Fruit fly (Drosophila melanogaster) whole organism, pupa: ENCODE data around the gene Osi1.

Experiments used
- CG10348 ChIP-seq: fragments of 200-800 bp; sonication (Bioruptor generic); IDR thresholded peaks from 2 replicates; pipeline ENCODE4 v1.3.6; 2022; ENCODE audit warnings: missing biosample characterization, missing genetic modification characterization
- CG12605 ChIP-seq: fragments of 200-800 bp; sonication (Bioruptor generic); IDR thresholded peaks from 2 replicates; pipeline ENCODE4 v1.3.6; 2022; ENCODE audit warnings: missing biosample characterization, missing genetic modification characterization
- CG13204 ChIP-seq: fragments of 200-800 bp; sonication (Bioruptor generic); optimal IDR thresholded peaks from 2 replicates; lab custom pipeline; 2018; ENCODE audit warnings: missing biosample characterization, mild to moderate bottlenecking, missing genetic modification characterization, moderate library complexity
- CG14655 ChIP-seq: fragments of 200-800 bp; sonication (Bioruptor generic); optimal IDR thresholded peaks from 3 replicates; lab custom pipeline; 2017; ENCODE audit warnings: mild to moderate bottlenecking, missing biosample characterization, missing genetic modification reagents, missing genetic modification characterization
- CG15710 ChIP-seq: fragments of 200-800 bp; sonication (Bioruptor generic); optimal IDR thresholded peaks from 2 replicates; lab custom pipeline; 2018; ENCODE audit warnings: missing biosample characterization, mild to moderate bottlenecking, missing genetic modification characterization, moderate library complexity
- CG17806 ChIP-seq: fragments of 200-800 bp; sonication (Bioruptor generic); optimal IDR thresholded peaks from 2 replicates; lab custom pipeline; 2018; ENCODE audit warnings: missing biosample characterization, mild to moderate bottlenecking, missing genetic modification characterization, moderate library complexity
- CG32121 ChIP-seq: fragments of 200-800 bp; sonication (Bioruptor generic); IDR thresholded peaks from 2 replicates; pipeline ENCODE4 v1.3.6; 2022; ENCODE audit warnings: missing biosample characterization, missing genetic modification characterization
- CG34367 ChIP-seq: fragments of 200-800 bp; sonication (Bioruptor generic); optimal IDR thresholded peaks from 2 replicates; lab custom pipeline; 2018; ENCODE audit warnings: missing biosample characterization, mild to moderate bottlenecking, missing genetic modification characterization
- CG4496 ChIP-seq: fragments of 200-800 bp; sonication (Bioruptor generic); IDR thresholded peaks from 3 replicates; pipeline ENCODE4 v1.3.6; 2022; ENCODE audit warnings: missing biosample characterization, missing genetic modification characterization
- CG8159 ChIP-seq: fragments of 200-800 bp; sonication (Bioruptor generic); optimal IDR thresholded peaks from 3 replicates; lab custom pipeline; 2018; ENCODE audit warnings: missing biosample characterization, mild to moderate bottlenecking, missing genetic modification characterization, moderate library complexity
- CG8301 ChIP-seq: fragments of 200-800 bp; sonication (Bioruptor generic); optimal IDR thresholded peaks from 2 replicates; lab custom pipeline; 2018; ENCODE audit warnings: missing biosample characterization, mild to moderate bottlenecking, missing genetic modification characterization
- CG9948 ChIP-seq: fragments of 200-800 bp; sonication (Bioruptor generic); optimal IDR thresholded peaks from 2 replicates; lab custom pipeline; 2018; ENCODE audit warnings: missing biosample characterization, mild to moderate bottlenecking, missing genetic modification characterization, moderate library complexity
- D1 ChIP-seq: fragments of 200-800 bp; sonication (Bioruptor generic); optimal IDR thresholded peaks from 2 replicates; lab custom pipeline; 2018; ENCODE audit warnings: missing biosample characterization, mild to moderate bottlenecking, missing genetic modification characterization, moderate library complexity
- EcR ChIP-seq: fragments of 200-800 bp; sonication (Bioruptor generic); optimal IDR thresholded peaks from 3 replicates; lab custom pipeline; 2019; ENCODE audit warnings: missing biosample characterization, missing genetic modification characterization, mild to moderate bottlenecking, moderate library complexity, missing genetic modification reagents
- Ets98B ChIP-seq: fragments of 200-800 bp; sonication (Bioruptor generic); IDR thresholded peaks from 2 replicates; pipeline ENCODE4 v1.3.6; 2022; ENCODE audit warnings: missing biosample characterization, missing genetic modification characterization
- Pif1A ChIP-seq: fragments of 200-800 bp; sonication (Bioruptor generic); optimal IDR thresholded peaks from 3 replicates; lab custom pipeline; 2016; ENCODE audit warnings: missing biosample characterization, missing genetic modification characterization
- Pif1B ChIP-seq: fragments of 200-800 bp; sonication (Bioruptor generic); optimal IDR thresholded peaks from 3 replicates; lab custom pipeline; 2016; ENCODE audit warnings: missing biosample characterization, missing genetic modification characterization
- Snoo ChIP-seq: fragments of 200-800 bp; sonication (Bioruptor generic); optimal IDR thresholded peaks from 3 replicates; lab custom pipeline; 2017; ENCODE audit warnings: missing biosample characterization, mild to moderate bottlenecking, missing genetic modification characterization, inconsistent platforms
- fd96Ca ChIP-seq: fragments of 200-800 bp; sonication (Bioruptor generic); IDR thresholded peaks from 3 replicates; pipeline ENCODE4 v1.3.6; 2022; ENCODE audit warnings: missing biosample characterization, missing genetic modification characterization
- gl ChIP-seq: fragments of 200-800 bp; sonication (Bioruptor generic); optimal IDR thresholded peaks from 2 replicates; lab custom pipeline; 2018; ENCODE audit warnings: missing biosample characterization, mild to moderate bottlenecking, missing genetic modification characterization
- rn ChIP-seq: fragments of 200-800 bp; sonication (Bioruptor generic); IDR thresholded peaks from 2 replicates; pipeline ENCODE4 v1.3.6; 2022; ENCODE audit warnings: missing biosample characterization, missing genetic modification characterization

Gene Osi1

dm6 chr3R:6173249-6173648 is at the start of gene Osi1:
Gene Osi1, plus strand, starts transcription at chr3R:6173549.
- TF ChIP-seq rn (GFP tag; lab: Robert Waterston, UW) (no peak), Snoo (no peak), CG9948 (no peak), EcR (no peak), CG12605 (GFP tag; lab: Robert Waterston, UW) (no peak), CG4496 (GFP tag; lab: Robert Waterston, UW) (no peak)

- TF ChIP-seq Ets98B (GFP tag; lab: Robert Waterston, UW): no peak
- TF ChIP-seq Pif1A (GFP tag; lab: Kevin White, UChicago): no peak
- no peak for TF ChIP-seq CG14655 (GFP tag; lab: Kevin White, UChicago)
- no peak for TF ChIP-seq CG8301 (tag; lab: Kevin White, UChicago)
- peak; percentile 62 for TF ChIP-seq CG13204
- TF ChIP-seq gl: no peak
- no peak for TF ChIP-seq CG17806 (tag; lab: Kevin White, UChicago)
- peak; percentile 25; the same call in 1 of the 3 replicates for TF ChIP-seq CG4496 (GFP tag; lab: Robert Waterston, UW)
- TF ChIP-seq Pif1B (GFP tag; lab: Kevin White, UChicago): no peak
These were observed 31.6 kb upstream of the Osi1 start for dm6 chr3R:6141768-6142167.

- TF ChIP-seq CG8159 (tag; lab: Kevin White, UChicago) (peak; percentile 7), Snoo (no peak), Pif1A (GFP tag; lab: Kevin White, UChicago) (no peak), CG9948 (peak; percentile 9), CG10348 (GFP tag; lab: Robert Waterston, UW) (no peak), CG8301 (tag; lab: Kevin White, UChicago) (peak; percentile 12), CG14655 (GFP tag; lab: Kevin White, UChicago) (peak; percentile 64), CG4496 (GFP tag; lab: Robert Waterston, UW) (no peak)
These were observed 24.2 kb upstream of the Osi1 start for dm6 chr3R:6149130-6149529.

dm6 chr3R:6149593-6149992 is 23.8 kb upstream of the Osi1 start:
- TF ChIP-seq CG10348 (GFP tag; lab: Robert Waterston, UW): no peak
- TF ChIP-seq CG8159 (tag; lab: Kevin White, UChicago): no peak
- TF ChIP-seq Pif1B (GFP tag; lab: Kevin White, UChicago): no peak
- TF ChIP-seq CG15710: no peak
- no peak for TF ChIP-seq Pif1A (GFP tag; lab: Kevin White, UChicago)
- no peak for TF ChIP-seq CG34367 (tag; lab: Kevin White, UChicago)
- TF ChIP-seq rn (GFP tag; lab: Robert Waterston, UW): no peak
- no peak for TF ChIP-seq CG32121
- no peak for TF ChIP-seq CG12605 (GFP tag; lab: Robert Waterston, UW)
- TF ChIP-seq CG9948: no peak
- no peak for TF ChIP-seq CG13204
- TF ChIP-seq Ets98B (GFP tag; lab: Robert Waterston, UW): no peak
- TF ChIP-seq CG4496 (GFP tag; lab: Robert Waterston, UW): no peak
- TF ChIP-seq D1 (tag; lab: Kevin White, UChicago): no peak
- no peak for TF ChIP-seq gl
- no peak for TF ChIP-seq CG8301 (tag; lab: Kevin White, UChicago)
- TF ChIP-seq, all 21 proteins: peak for 0

- TF ChIP-seq CG8159 (tag; lab: Kevin White, UChicago) (no peak), EcR (no peak), CG4496 (GFP tag; lab: Robert Waterston, UW) (no peak), CG32121 (no peak), Ets98B (GFP tag; lab: Robert Waterston, UW) (no peak), CG9948 (no peak), Pif1B (GFP tag; lab: Kevin White, UChicago) (no peak), gl (no peak)
- TF ChIP-seq, all 21 proteins: peak for 0
These were observed 19.8 kb upstream of the Osi1 start for dm6 chr3R:6153574-6153973.

dm6 chr3R:6154773-6155295 is 18.5 kb upstream of the Osi1 start:
- TF ChIP-seq CG4496 (GFP tag; lab: Robert Waterston, UW): no peak
- TF ChIP-seq CG32121: 0 out of 2 replicates have a peak, but pooled peaks have one; percentile 8
- no peak for TF ChIP-seq CG14655 (GFP tag; lab: Kevin White, UChicago)

dm6 chr3R:6156963-6157498 is 16.3 kb upstream of the Osi1 start, which contains the start of gene CG31559:
Gene CG31559, minus strand, starts transcription at chr3R:6157235.
- TF ChIP-seq rn (GFP tag; lab: Robert Waterston, UW) (no peak), CG14655 (GFP tag; lab: Kevin White, UChicago) (no peak), fd96Ca (GFP tag; lab: Robert Waterston, UW) (no peak), CG34367 (tag; lab: Kevin White, UChicago) (no peak), CG8301 (tag; lab: Kevin White, UChicago) (no peak), EcR (peak; percentile 86), CG15710 (no peak), Ets98B (GFP tag; lab: Robert Waterston, UW) (no peak; the same call in 1 of the 2 replicates), D1 (tag; lab: Kevin White, UChicago) (no peak), CG10348 (GFP tag; lab: Robert Waterston, UW) (no peak), Snoo (no peak), CG8159 (tag; lab: Kevin White, UChicago) (peak; percentile 25), CG4496 (GFP tag; lab: Robert Waterston, UW) (0 out of 3 replicates have a peak, but pooled peaks have one; percentile 17), Pif1A (GFP tag; lab: Kevin White, UChicago) (no peak), CG12605 (GFP tag; lab: Robert Waterston, UW) (no peak), CG9948 (no peak), CG17806 (tag; lab: Kevin White, UChicago) (no peak), CG13204 (peak; percentile 21), Pif1B (GFP tag; lab: Kevin White, UChicago) (no peak), CG32121 (peak; percentile 32; the same call in 1 of the 2 replicates), gl (no peak)
